Fruit fly (Drosophila melanogaster): ENCODE data around the gene Pfdn1.
A peak's percentile ranks its signal among the peaks of the same experiment; 100 is the strongest.

Pfdn1 gene

dm6 chr2L:6085733-6086317, 16.9 kb downstream of the Pfdn1 start (continued):
- TF ChIP-seq CG10959 (GFP tag; IDR thresholded peaks at IDR 0.05) = no peak
- no peak for TF ChIP-seq Hmx (GFP tag; optimal IDR thresholded peaks at IDR 0.05)
- no peak for TF ChIP-seq gt (GFP tag; IDR thresholded peaks at IDR 0.05)
- no peak for TF ChIP-seq gfzf (GFP tag; optimal IDR thresholded peaks at IDR 0.05)
- no peak for TF ChIP-seq HLH3B (GFP tag; IDR thresholded peaks at IDR 0.05)
- TF ChIP-seq Deaf1 (tag; optimal IDR thresholded peaks at IDR 0.05) = peak; percentile 59
- 0 out of 3 replicates have a peak, but pooled peaks have one; percentile 34 for TF ChIP-seq CG6175 (GFP tag; IDR thresholded peaks at IDR 0.05)
- peak; percentile 48 for TF ChIP-seq GATAe (GFP tag; conservative IDR thresholded peaks at IDR 0.05)
- TF ChIP-seq CG2889 (GFP tag; IDR thresholded peaks at IDR 0.05) = no peak
- TF ChIP-seq CG4730 (GFP tag; IDR thresholded peaks at IDR 0.05) = no peak
- peak; percentile 20; the same call in 1 of the 3 replicates for TF ChIP-seq CG34422 (GFP tag; IDR thresholded peaks at IDR 0.05)
- peak; percentile 36 for TF ChIP-seq CG12769 (tag; optimal IDR thresholded peaks at IDR 0.05)
- TF ChIP-seq CG11723 (GFP tag; optimal IDR thresholded peaks at IDR 0.05) = no peak
- no peak for TF ChIP-seq fd64A (GFP tag; optimal IDR thresholded peaks at IDR 0.05)

- peak; percentile 5 for TF ChIP-seq grau (tag; optimal IDR thresholded peaks at IDR 0.05)
- TF ChIP-seq CG14710 (tag; optimal IDR thresholded peaks at IDR 0.05) = no peak
- TF ChIP-seq Med (GFP tag) = peak; percentile 13
- TF ChIP-seq CG8765 (GFP tag; IDR thresholded peaks at IDR 0.05) = 0 out of 2 replicates have a peak, but pooled peaks have one; percentile 33
- peak; percentile 27; the same call in 1 of the 2 replicates for TF ChIP-seq sob (GFP tag; IDR thresholded peaks at IDR 0.05)
- no peak for TF ChIP-seq fru (optimal IDR thresholded peaks at IDR 0.05)
- TF ChIP-seq Dbx (GFP tag; IDR thresholded peaks at IDR 0.05) = no peak
Measured at dm6 chr2L:6086771-6087170, 17.9 kb downstream of the Pfdn1 start.

- TF ChIP-seq Hr39 (optimal IDR thresholded peaks at IDR 0.05) = no peak
- no peak for TF ChIP-seq CG6175 (GFP tag; IDR thresholded peaks at IDR 0.05)
- no peak for TF ChIP-seq CG30431 (GFP tag; optimal IDR thresholded peaks at IDR 0.05)
- no peak for TF ChIP-seq CG30403 (GFP tag; optimal IDR thresholded peaks at IDR 0.05)
- TF ChIP-seq grn (GFP tag; optimal IDR thresholded peaks at IDR 0.05) = peak; percentile 44
- no peak for TF ChIP-seq nerfin-2 (GFP tag; IDR thresholded peaks at IDR 0.05; ENCODE audit: partially characterized antibody)
- TF ChIP-seq sc (optimal IDR thresholded peaks at IDR 0.05) = no peak
- no peak for TF ChIP-seq sc (GFP tag; optimal IDR thresholded peaks at IDR 0.05)
- no peak for TF ChIP-seq CG13894 (tag; optimal IDR thresholded peaks at IDR 0.05)
- TF ChIP-seq hkb (optimal IDR thresholded peaks at IDR 0.05) = peak; percentile 4
- no peak for TF ChIP-seq hkb (GFP tag; IDR thresholded peaks at IDR 0.05)
Measured at dm6 chr2L:6087685-6088084, 18.8 kb downstream of the Pfdn1 start.

dm6 chr2L:6088371-6089365, 19.8 kb downstream of the Pfdn1 start:
- TF ChIP-seq ken (GFP tag; IDR thresholded peaks at IDR 0.05) (peak; percentile 46; the same call in 1 of the 3 replicates), Hr78 (GFP tag; optimal IDR thresholded peaks at IDR 0.05) (peak in 1 of 2 experiments; percentile 82), CG2678 (tag; optimal IDR thresholded peaks at IDR 0.05) (peak; percentile 30), YL-1 (GFP tag; optimal IDR thresholded peaks at IDR 0.05) (no peak), pho (GFP tag; optimal IDR thresholded peaks at IDR 0.05) (peak; percentile 8), E2f1 (GFP tag; IDR thresholded peaks at IDR 0.05) (no peak), Elba2 (GFP tag; optimal IDR thresholded peaks at IDR 0.05) (peak; percentile 59), CG10274 (GFP tag; optimal IDR thresholded peaks at IDR 0.05) (no peak), CG1792 (GFP tag; optimal IDR thresholded peaks at IDR 0.05) (no peak), Sry-δ (GFP tag; optimal IDR thresholded peaks at IDR 0.05) (no peak), CG34224 (GFP tag; IDR thresholded peaks at IDR 0.05; ENCODE audit: partially characterized antibody) (peak; percentile 64; the same call in 2 of the 3 replicates), CG18011 (GFP tag; optimal IDR thresholded peaks at IDR 0.05) (no peak), CG13123 (GFP tag; optimal IDR thresholded peaks at IDR 0.05) (no peak), CG8290 (GFP tag; optimal IDR thresholded peaks at IDR 0.05) (no peak), CG8290 (tag; optimal IDR thresholded peaks at IDR 0.05) (peak in 1 of 2 experiments; percentile 73), ewg (GFP tag; optimal IDR thresholded peaks at IDR 0.05) (peak; percentile 63)

All from whole organism, embryonic.